Fruit fly (Drosophila melanogaster) whole organism, wandering third instar larva: Measurements from ENCODE around the gene Mau2.

Experiments
- Abd-B ChIP-seq: fragments of >200 bp; optimal IDR thresholded peaks from 2 replicates; lab custom pipeline; 2017; ENCODE audit warnings: missing biosample characterization, missing genetic modification characterization
- CG32264 ChIP-seq: fragments of 200-800 bp; sonication (Bioruptor generic); optimal IDR thresholded peaks from 2 replicates; lab custom pipeline; 2016; ENCODE audit warnings: missing biosample characterization, missing genetic modification characterization
- CG9705 ChIP-seq: fragments of 200-800 bp; sonication (Bioruptor generic); optimal IDR thresholded peaks from 2 replicates; lab custom pipeline; 2018; ENCODE audit warnings: missing biosample characterization, mild to moderate bottlenecking, missing genetic modification characterization
- CrebA ChIP-seq: fragments of 200-800 bp; sonication (Bioruptor generic); optimal IDR thresholded peaks from 2 replicates; lab custom pipeline; 2016; ENCODE audit warnings: missing biosample characterization, mild to moderate bottlenecking, missing genetic modification characterization, borderline replicate concordance
- Dfd ChIP-seq: fragments of >200 bp; optimal IDR thresholded peaks from 2 replicates; lab custom pipeline; 2017; ENCODE audit warnings: missing biosample characterization, missing genetic modification characterization
- Dif ChIP-seq: fragments of 200-275, 200-300 bp; sonication (Bioruptor generic); optimal IDR thresholded peaks from 2 replicates; lab custom pipeline; 2018; ENCODE audit warnings: missing biosample characterization, missing genetic modification characterization; ENCODE audit not compliant: partially characterized antibody
- GATAd ChIP-seq: sonication (Bioruptor generic); optimal IDR thresholded peaks from 2 replicates; lab custom pipeline; 2016; ENCODE audit warnings: missing biosample characterization, missing genetic modification characterization
- HLH106 ChIP-seq: fragments of 200-800 bp; optimal IDR thresholded peaks from 3 replicates; lab custom pipeline; 2019; ENCODE audit warnings: missing biosample characterization, mild to moderate bottlenecking, missing genetic modification characterization, moderate library complexity
- Hnf4 ChIP-seq: fragments of 200-800 bp; sonication (Bioruptor generic); optimal IDR thresholded peaks from 2 replicates; lab custom pipeline; 2016; ENCODE audit warnings: missing biosample characterization, mild to moderate bottlenecking, missing genetic modification characterization
- Hr78 ChIP-seq: fragments of >200 bp; optimal IDR thresholded peaks from 2 replicates; lab custom pipeline; 2017; ENCODE audit warnings: missing biosample characterization, missing genetic modification characterization
- Hr83 ChIP-seq: fragments of 200-300 bp; sonication (Bioruptor generic); optimal IDR thresholded peaks from 2 replicates; lab custom pipeline; 2016; ENCODE audit warnings: missing biosample characterization, mild to moderate bottlenecking, missing genetic modification characterization, moderate library complexity; ENCODE audit not compliant: poor library complexity, severe bottlenecking
- Jra ChIP-seq: sonication (Bioruptor generic); optimal IDR thresholded peaks from 2 replicates; lab custom pipeline; 2016; ENCODE audit warnings: missing biosample characterization, missing genetic modification characterization
- Mio ChIP-seq: sonication (Bioruptor generic); optimal IDR thresholded peaks from 2 replicates; lab custom pipeline; 2016; ENCODE audit warnings: missing biosample characterization, missing genetic modification characterization
- Myc ChIP-seq: fragments of >200 bp; optimal IDR thresholded peaks from 2 replicates; lab custom pipeline; 2017
- N ChIP-seq: fragments of >200 bp; optimal IDR thresholded peaks from 2 replicates; lab custom pipeline; 2018; ENCODE audit warnings: missing biosample characterization, missing external identifiers, missing genetic modification characterization
- OdsH ChIP-seq: fragments of 200-800 bp; sonication (Bioruptor generic); optimal IDR thresholded peaks from 2 replicates; lab custom pipeline; 2016; ENCODE audit warnings: missing biosample characterization, mild to moderate bottlenecking, missing genetic modification characterization
- Rel ChIP-seq, 2 experiments: fragments of 200-800 bp; sonication (Bioruptor generic) in 1 of 2; optimal IDR thresholded peaks; 2 replicates in 1 of 2; 3 replicates in 1 of 2; lab custom pipeline; 2016 to 2019; ENCODE audit warnings: mild to moderate bottlenecking in 2 of 2, missing biosample characterization in 2 of 2, missing genetic modification characterization in 2 of 2, moderate library complexity in 1 of 2
- Sp1 ChIP-seq: fragments of 200-800 bp; sonication (Bioruptor generic); optimal IDR thresholded peaks from 3 replicates; lab custom pipeline; 2019; ENCODE audit warnings: missing biosample characterization, mild to moderate bottlenecking, missing genetic modification characterization, moderate library complexity
- Vsx2 ChIP-seq: fragments of 200-300, 225-300 bp; sonication (Bioruptor generic); optimal IDR thresholded peaks from 2 replicates; lab custom pipeline; 2018; ENCODE audit warnings: missing biosample characterization, missing genetic modification characterization; ENCODE audit not compliant: partially characterized antibody
- br ChIP-seq: fragments of 200-800 bp; sonication (Bioruptor generic); optimal IDR thresholded peaks from 2 replicates; lab custom pipeline; 2016; ENCODE audit warnings: missing biosample characterization, missing genetic modification characterization
- brk ChIP-seq: fragments of 200-800 bp; sonication (Bioruptor generic); optimal IDR thresholded peaks from 2 replicates; lab custom pipeline; 2016; ENCODE audit warnings: missing biosample characterization, mild to moderate bottlenecking, missing genetic modification characterization
- dl ChIP-seq, 2 experiments: fragments of 175-275, 200-275 bp in 1 of 2; fragments of 200-275 bp in 1 of 2; sonication (Bioruptor generic); optimal IDR thresholded peaks; lab custom pipeline; 2018; ENCODE audit warnings: mild to moderate bottlenecking in 2 of 2, missing biosample characterization in 2 of 2, missing genetic modification characterization in 2 of 2, moderate library complexity in 2 of 2; ENCODE audit not compliant: partially characterized antibody in 2 of 2, insufficient read depth in 1 of 2
- dmrt93B ChIP-seq: fragments of 200-800 bp; sonication (Bioruptor generic); optimal IDR thresholded peaks from 2 replicates; lab custom pipeline; 2018; ENCODE audit warnings: missing biosample characterization, mild to moderate bottlenecking, missing genetic modification characterization
- dsf ChIP-seq: sonication (Bioruptor generic); optimal IDR thresholded peaks from 2 replicates; lab custom pipeline; 2016; ENCODE audit warnings: missing biosample characterization, missing genetic modification characterization, borderline replicate concordance
- ey ChIP-seq: fragments of 200-800 bp; sonication (Bioruptor generic); optimal IDR thresholded peaks from 2 replicates; lab custom pipeline; 2016; ENCODE audit warnings: missing biosample characterization, missing genetic modification characterization
- foxo ChIP-seq, 2 experiments: fragments of 200-800 bp; sonication (Bioruptor generic); optimal IDR thresholded peaks; 2 replicates in 1 of 2; 3 replicates in 1 of 2; lab custom pipeline; 2016 to 2017; ENCODE audit warnings: missing biosample characterization in 2 of 2, missing genetic modification characterization in 2 of 2
- fru ChIP-seq: fragments of 200-800 bp; sonication (Bioruptor generic); optimal IDR thresholded peaks from 3 replicates; lab custom pipeline; 2016; ENCODE audit warnings: missing biosample characterization, mild to moderate bottlenecking, missing genetic modification characterization
- h ChIP-seq: fragments of 200-800 bp; sonication (Bioruptor generic); optimal IDR thresholded peaks from 3 replicates; lab custom pipeline; 2016; ENCODE audit warnings: missing biosample characterization, mild to moderate bottlenecking, missing genetic modification characterization
- jim ChIP-seq: fragments of 175-275, 200-325 bp; sonication (Bioruptor generic); optimal IDR thresholded peaks from 2 replicates; lab custom pipeline; 2016; ENCODE audit warnings: missing biosample characterization, mild to moderate bottlenecking, missing genetic modification characterization
- lola ChIP-seq: fragments of >200 bp; optimal IDR thresholded peaks from 2 replicates; lab custom pipeline; 2017; ENCODE audit warnings: missing biosample characterization, missing genetic modification characterization
- pan ChIP-seq: fragments of >200 bp; optimal IDR thresholded peaks from 2 replicates; lab custom pipeline; 2017
- psq ChIP-seq: fragments of 200-800 bp; sonication (Bioruptor generic); optimal IDR thresholded peaks from 3 replicates; lab custom pipeline; 2017; ENCODE audit warnings: missing biosample characterization, mild to moderate bottlenecking, missing genetic modification characterization, moderate library complexity
- rgr ChIP-seq: fragments of 200-800 bp; sonication (Bioruptor generic); optimal IDR thresholded peaks from 3 replicates; lab custom pipeline; 2016; ENCODE audit warnings: missing biosample characterization, mild to moderate bottlenecking, missing genetic modification characterization
- sage ChIP-seq: fragments of 200-800 bp; sonication (Bioruptor generic); optimal IDR thresholded peaks from 2 replicates; lab custom pipeline; 2016; ENCODE audit warnings: missing biosample characterization, mild to moderate bottlenecking, missing genetic modification characterization
- sv ChIP-seq: fragments of 200-800 bp; sonication (Bioruptor generic); optimal IDR thresholded peaks from 3 replicates; lab custom pipeline; 2016; ENCODE audit warnings: missing biosample characterization, missing genetic modification characterization
- tai ChIP-seq: sonication (Bioruptor generic); optimal IDR thresholded peaks from 2 replicates; lab custom pipeline; 2016; ENCODE audit warnings: missing biosample characterization, missing genetic modification characterization
- usp ChIP-seq: fragments of >200 bp; optimal IDR thresholded peaks from 2 replicates; lab custom pipeline; 2017; ENCODE audit warnings: missing biosample characterization, missing genetic modification characterization
- woc ChIP-seq: sonication (Bioruptor generic); optimal IDR thresholded peaks from 2 replicates; lab custom pipeline; 2016; ENCODE audit warnings: missing biosample characterization, mild to moderate bottlenecking, missing genetic modification characterization

The Mau2 gene

DNA sequence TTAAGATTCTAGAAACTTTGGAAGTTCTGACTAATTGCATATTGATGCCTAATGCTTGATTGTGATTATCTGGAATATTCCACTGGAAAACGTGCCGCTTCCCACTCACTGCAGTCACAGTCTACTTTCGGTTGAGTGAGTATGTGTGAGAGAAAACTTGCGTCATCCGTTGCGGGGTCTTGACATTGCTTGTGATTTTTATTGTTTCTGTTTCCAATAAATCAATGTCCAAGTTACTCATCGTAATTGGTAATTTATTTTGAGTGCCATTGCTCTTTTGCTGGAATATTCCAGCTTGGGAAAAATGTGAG is 34.0 kb downstream of the Mau2 start:
- no peak for TF ChIP-seq Mio (GFP tag; lab: Kevin White, UChicago)

DNA sequence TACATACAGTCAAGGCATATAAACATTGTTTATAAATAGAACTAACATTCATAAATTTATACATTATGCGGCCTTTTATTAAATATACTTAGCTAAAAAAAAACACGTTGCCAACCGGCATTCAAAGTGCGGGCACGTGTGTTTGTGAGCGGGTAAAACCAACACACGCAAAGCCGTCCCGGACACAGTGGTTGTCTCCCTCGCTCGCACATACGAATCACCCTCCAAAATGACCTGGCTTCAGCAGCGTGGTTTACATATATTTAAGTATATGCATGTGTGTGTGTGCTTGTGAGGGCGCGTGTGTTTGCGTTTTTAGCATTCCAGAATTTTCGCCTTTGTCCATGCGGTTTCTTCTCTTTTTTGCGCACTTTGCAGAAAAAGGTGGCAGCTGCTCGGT is 34.4 kb downstream of the Mau2 start:
- TF ChIP-seq h (GFP tag; lab: Kevin White, UChicago) (peak; percentile 63), Jra (GFP tag; lab: Kevin White, UChicago) (peak; percentile 33), CG9705 (GFP tag; lab: Kevin White, UChicago) (no peak), dsf (GFP tag; lab: Kevin White, UChicago) (no peak), Hnf4 (GFP tag; lab: Kevin White, UChicago) (no peak), CrebA (GFP tag; lab: Kevin White, UChicago) (no peak), Mio (GFP tag; lab: Kevin White, UChicago) (no peak), rgr (GFP tag; lab: Kevin White, UChicago) (peak; percentile 13), dl (GFP tag; optimal IDR thresholded peaks at IDR 0.05; lab: Kevin White, UChicago; ENCODE audit: insufficient read depth in 1 of 2, partially characterized antibody in 2 of 2) (no peak), lola (GFP tag; lab: Kevin White, UChicago) (no peak), Sp1 (GFP tag; lab: Kevin White, UChicago) (no peak), OdsH (GFP tag; lab: Kevin White, UChicago) (no peak), Dfd (GFP tag; lab: Kevin White, UChicago) (no peak), CG32264 (GFP tag; lab: Kevin White, UChicago) (peak; percentile 30), HLH106 (tag; lab: Kevin White, UChicago) (no peak), Abd-B (GFP tag; lab: Kevin White, UChicago) (no peak), psq (GFP tag; lab: Kevin White, UChicago) (no peak), Rel (GFP tag; optimal IDR thresholded peaks at IDR 0.05; lab: Kevin White, UChicago) (peak; percentile 9), Rel (tag; optimal IDR thresholded peaks at IDR 0.05; lab: Kevin White, UChicago) (peak; percentile 34), Myc (lab: Kevin White, UChicago) (peak; percentile 56), ey (peak; percentile 4), tai (GFP tag; lab: Kevin White, UChicago) (no peak), usp (GFP tag; lab: Kevin White, UChicago) (no peak), Hr78 (GFP tag; lab: Kevin White, UChicago) (peak; percentile 29), Hr83 (GFP tag; lab: Kevin White, UChicago) (no peak), Dif (GFP tag; lab: Kevin White, UChicago) (peak; percentile 48), dmrt93B (GFP tag; lab: Kevin White, UChicago) (no peak), pan (no peak), woc (GFP tag; lab: Kevin White, UChicago) (no peak), N (GFP tag; lab: Kevin White, UChicago) (peak; percentile 69), GATAd (GFP tag; lab: Kevin White, UChicago) (no peak), jim (no peak), Vsx2 (no peak), foxo (GFP tag; optimal IDR thresholded peaks at IDR 0.05; lab: Kevin White, UChicago) (no peak), fru (GFP tag; lab: Kevin White, UChicago) (peak; percentile 0), br (GFP tag; lab: Kevin White, UChicago) (no peak), sv (GFP tag; lab: Kevin White, UChicago) (no peak), brk (GFP tag; lab: Kevin White, UChicago) (peak; percentile 34), sage (GFP tag; lab: Kevin White, UChicago) (peak; percentile 60)
- TF ChIP-seq, all 38 proteins: peak for 13

DNA sequence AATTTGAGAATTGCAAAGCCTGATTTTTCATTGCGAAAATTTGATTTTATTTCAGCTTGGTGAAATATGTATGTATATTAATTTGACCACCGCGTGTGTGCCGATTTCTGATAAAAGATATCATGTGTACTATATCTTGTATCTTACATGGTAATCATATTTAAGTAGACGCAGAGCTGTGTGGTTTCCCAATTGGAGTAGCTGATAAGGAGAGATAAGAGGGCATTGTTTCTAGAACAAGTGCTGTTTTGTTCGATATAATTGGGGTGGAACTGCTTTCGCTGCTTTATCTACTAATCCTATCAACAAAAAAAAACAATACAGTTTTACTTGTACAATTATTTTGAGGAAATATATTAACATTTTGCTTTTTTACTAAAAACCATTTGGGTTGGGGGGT is 37.6 kb downstream of the Mau2 start:
- no peak for TF ChIP-seq sv (GFP tag; lab: Kevin White, UChicago)
- TF ChIP-seq Vsx2 = no peak
- no peak for TF ChIP-seq tai (GFP tag; lab: Kevin White, UChicago)
- no peak for TF ChIP-seq Mio (GFP tag; lab: Kevin White, UChicago)
- TF ChIP-seq sage (GFP tag; lab: Kevin White, UChicago) = no peak
- TF ChIP-seq dl (GFP tag; optimal IDR thresholded peaks at IDR 0.05; lab: Kevin White, UChicago; ENCODE audit: insufficient read depth in 1 of 2, partially characterized antibody in 2 of 2) = no peak
- no peak for TF ChIP-seq CrebA (GFP tag; lab: Kevin White, UChicago)
- no peak for TF ChIP-seq woc (GFP tag; lab: Kevin White, UChicago)
- TF ChIP-seq Jra (GFP tag; lab: Kevin White, UChicago) = peak; percentile 9
- no peak for TF ChIP-seq jim
- TF ChIP-seq dsf (GFP tag; lab: Kevin White, UChicago) = no peak
- no peak for TF ChIP-seq Myc (lab: Kevin White, UChicago)
- TF ChIP-seq Hr83 (GFP tag; lab: Kevin White, UChicago) = no peak
- TF ChIP-seq Dfd (GFP tag; lab: Kevin White, UChicago) = no peak
- no peak for TF ChIP-seq Dif (GFP tag; lab: Kevin White, UChicago)
- TF ChIP-seq Sp1 (GFP tag; lab: Kevin White, UChicago) = peak; percentile 8
- TF ChIP-seq N (GFP tag; lab: Kevin White, UChicago) = no peak
- peak; percentile 7 for TF ChIP-seq h (GFP tag; lab: Kevin White, UChicago)
- no peak for TF ChIP-seq GATAd (GFP tag; lab: Kevin White, UChicago)
- no peak for TF ChIP-seq psq (GFP tag; lab: Kevin White, UChicago)
- no peak for TF ChIP-seq ey
- TF ChIP-seq Hnf4 (GFP tag; lab: Kevin White, UChicago) = no peak
- no peak for TF ChIP-seq CG32264 (GFP tag; lab: Kevin White, UChicago)
- no peak for TF ChIP-seq lola (GFP tag; lab: Kevin White, UChicago)
- no peak for TF ChIP-seq HLH106 (tag; lab: Kevin White, UChicago)
- no peak for TF ChIP-seq pan
- no peak for TF ChIP-seq dmrt93B (GFP tag; lab: Kevin White, UChicago)
- TF ChIP-seq OdsH (GFP tag; lab: Kevin White, UChicago) = no peak
- no peak for TF ChIP-seq brk (GFP tag; lab: Kevin White, UChicago)
- TF ChIP-seq br (GFP tag; lab: Kevin White, UChicago) = peak; percentile 4
- TF ChIP-seq usp (GFP tag; lab: Kevin White, UChicago) = no peak
- TF ChIP-seq fru (GFP tag; lab: Kevin White, UChicago) = no peak
- no peak for TF ChIP-seq rgr (GFP tag; lab: Kevin White, UChicago)
- TF ChIP-seq Abd-B (GFP tag; lab: Kevin White, UChicago) = no peak
- TF ChIP-seq Hr78 (GFP tag; lab: Kevin White, UChicago) = no peak
- no peak for TF ChIP-seq Rel (GFP tag; optimal IDR thresholded peaks at IDR 0.05; lab: Kevin White, UChicago)
- TF ChIP-seq Rel (tag; optimal IDR thresholded peaks at IDR 0.05; lab: Kevin White, UChicago) = peak; percentile 98
- no peak for TF ChIP-seq CG9705 (GFP tag; lab: Kevin White, UChicago)
- peak in 1 of 2 experiments; percentile 22 for TF ChIP-seq foxo (GFP tag; optimal IDR thresholded peaks at IDR 0.05; lab: Kevin White, UChicago)
